Fruit fly (Drosophila melanogaster): Measurements from ENCODE around the gene yem.
A peak's percentile ranks its signal among the peaks of the same experiment; 100 is the strongest.

Gene yem

DNA sequence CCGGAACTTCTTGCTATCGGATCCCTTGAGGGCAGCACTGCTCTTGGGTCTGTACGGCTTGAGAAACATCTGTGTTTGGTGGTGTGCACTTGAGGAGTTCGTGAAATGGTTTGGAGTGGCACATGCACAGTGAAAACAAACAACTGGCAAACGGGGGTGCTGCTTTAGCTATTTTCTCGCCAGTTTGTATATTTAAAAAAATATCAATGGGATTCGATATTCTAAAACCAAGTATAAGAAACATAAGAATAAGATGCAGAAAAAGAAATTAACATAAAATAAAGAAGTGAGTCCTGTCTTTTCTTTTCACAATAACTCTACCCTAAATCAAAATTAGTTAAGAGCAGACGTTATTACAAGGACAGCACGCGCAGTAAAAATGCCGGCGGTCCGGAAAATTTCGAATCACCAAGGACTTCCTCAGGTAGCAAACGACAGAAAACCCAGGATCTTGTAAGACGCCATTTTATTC lies 29.0 kb upstream of the yem start, which contains the start of gene eIF2D (continued):
- TF ChIP-seq sc (optimal IDR thresholded peaks at IDR 0.05) (no peak), sc (GFP tag; optimal IDR thresholded peaks at IDR 0.05) (no peak), CG3065 (GFP tag; optimal IDR thresholded peaks at IDR 0.05) (no peak), sr (GFP tag; IDR thresholded peaks at IDR 0.05) (no peak), maf-S (GFP tag; optimal IDR thresholded peaks at IDR 0.05) (no peak), chm (GFP tag; IDR thresholded peaks at IDR 0.05) (peak; percentile 72), usp (GFP tag; optimal IDR thresholded peaks at IDR 0.05) (no peak), crol (GFP tag; IDR thresholded peaks at IDR 0.05) (no peak), yki (optimal IDR thresholded peaks at IDR 0.05) (no peak), CG6683 (GFP tag; optimal IDR thresholded peaks at IDR 0.05) (peak; percentile 28), CG8944 (GFP tag; optimal IDR thresholded peaks at IDR 0.05) (no peak), CG18011 (GFP tag; optimal IDR thresholded peaks at IDR 0.05) (peak; percentile 30), Xbp1 (GFP tag; optimal IDR thresholded peaks at IDR 0.05) (peak; percentile 46), ase (GFP tag; IDR thresholded peaks at IDR 0.05) (no peak), gsb (GFP tag; IDR thresholded peaks at IDR 0.05) (no peak), salm (tag; optimal IDR thresholded peaks at IDR 0.05) (no peak), Sox102F (GFP tag; optimal IDR thresholded peaks at IDR 0.05) (peak; percentile 45), Poxn (GFP tag; IDR thresholded peaks at IDR 0.05) (no peak), CG18599 (GFP tag; optimal IDR thresholded peaks at IDR 0.05) (peak; percentile 75), CG14860 (GFP tag; IDR thresholded peaks at IDR 0.05; ENCODE audit: partially characterized antibody) (no peak), CG4404 (GFP tag; IDR thresholded peaks at IDR 0.05) (0 out of 2 replicates have a peak, but pooled peaks have one; percentile 23), Oaz (GFP tag; IDR thresholded peaks at IDR 0.05) (no peak), CG11456 (GFP tag; IDR thresholded peaks at IDR 0.05) (0 out of 3 replicates have a peak, but pooled peaks have one; percentile 57), CG2199 (GFP tag; IDR thresholded peaks at IDR 0.05) (peak; percentile 40; the same call in 1 of the 3 replicates), tio (GFP tag; optimal IDR thresholded peaks at IDR 0.05) (no peak), sug (tag; optimal IDR thresholded peaks at IDR 0.05) (peak; percentile 51), CG2129 (GFP tag; IDR thresholded peaks at IDR 0.05; ENCODE audit: partially characterized antibody) (no peak), CG3838 (GFP tag; optimal IDR thresholded peaks at IDR 0.05) (no peak), corto (GFP tag; optimal IDR thresholded peaks at IDR 0.05) (no peak), CG2120 (GFP tag; optimal IDR thresholded peaks at IDR 0.05) (peak; percentile 64), tna (GFP tag; IDR thresholded peaks at IDR 0.05; ENCODE audit: partially characterized antibody) (no peak), cato (GFP tag; optimal IDR thresholded peaks at IDR 0.05; ENCODE audit: borderline replicate concordance) (no peak), sob (GFP tag; IDR thresholded peaks at IDR 0.05) (peak; percentile 51; the same call in 1 of the 2 replicates), HmgD (GFP tag; optimal IDR thresholded peaks at IDR 0.05) (peak; percentile 20), CG12219 (GFP tag; optimal IDR thresholded peaks at IDR 0.05) (peak; percentile 55), CG9437 (GFP tag; optimal IDR thresholded peaks at IDR 0.05) (peak; percentile 21), Kr (GFP tag; optimal IDR thresholded peaks at IDR 0.05) (no peak), CHES-1-like (GFP tag; optimal IDR thresholded peaks at IDR 0.05) (no peak), Lim3 (GFP tag; IDR thresholded peaks at IDR 0.05) (no peak), Dad (GFP tag; optimal IDR thresholded peaks at IDR 0.05) (peak; percentile 26), run (tag; optimal IDR thresholded peaks at IDR 0.05) (no peak), CG31365 (tag; optimal IDR thresholded peaks at IDR 0.05) (no peak), chif (GFP tag; optimal IDR thresholded peaks at IDR 0.05) (peak; percentile 37), CG16815 (GFP tag; optimal IDR thresholded peaks at IDR 0.05) (no peak), Ada2b (GFP tag; IDR thresholded peaks at IDR 0.05) (peak; percentile 57; the same call in 1 of the 2 replicates), MESR4 (GFP tag; optimal IDR thresholded peaks at IDR 0.05) (peak; percentile 68), pan (optimal IDR thresholded peaks at IDR 0.05) (no peak), pan (GFP tag; optimal IDR thresholded peaks at IDR 0.05 in 1 of 2, IDR thresholded peaks at IDR 0.05 in 1 of 2) (peak in 1 of 2 experiments; percentile 72), H15 (GFP tag; IDR thresholded peaks at IDR 0.05) (no peak), CG14014 (GFP tag; IDR thresholded peaks at IDR 0.05) (peak; percentile 53; the same call in 1 of the 2 replicates), CG12744 (GFP tag; optimal IDR thresholded peaks at IDR 0.05) (peak; percentile 47), knrl (GFP tag; IDR thresholded peaks at IDR 0.05; ENCODE audit: partially characterized antibody) (no peak)

Measured in whole organism, embryonic.